Fruit fly (Drosophila melanogaster) Kc167 (cell line): ENCODE measurements around the gene CG11089.

Source experiments
- Sin3A ChIP-seq: fragments of >200 bp; optimal IDR thresholded peaks from 2 replicates; lab custom pipeline; 2018; ENCODE audit warnings: missing external identifiers
- h ChIP-seq: fragments of >200 bp; optimal IDR thresholded peaks from 3 replicates; lab custom pipeline; 2018; ENCODE audit warnings: missing external identifiers
- insv ChIP-seq: fragments of >200 bp; optimal IDR thresholded peaks from 3 replicates; lab custom pipeline; 2018; ENCODE audit warnings: missing external identifiers
- psq ChIP-seq: fragments of >200 bp; optimal IDR thresholded peaks from 2 replicates; lab custom pipeline; 2017; ENCODE audit warnings: missing external identifiers
- ttk ChIP-seq: sonication (Bioruptor generic); optimal IDR thresholded peaks from 2 replicates; lab custom pipeline; 2017; ENCODE audit warnings: missing external identifiers

dm6 chr3R:24829887-24830351 lies 46.9 kb upstream of the CG11089 start, which contains the start of the genes Kaz and CG43273:
- TF ChIP-seq psq (lab: Kevin White, UChicago) (no peak), ttk (lab: Kevin White, UChicago) (no peak), h (lab: Kevin White, UChicago) (no peak), Sin3A (lab: Kevin White, UChicago) (no peak), insv (no peak)
